Worm (Caenorhabditis elegans): ENCODE results near the gene hsp-43.

Gene hsp-43

DNA sequence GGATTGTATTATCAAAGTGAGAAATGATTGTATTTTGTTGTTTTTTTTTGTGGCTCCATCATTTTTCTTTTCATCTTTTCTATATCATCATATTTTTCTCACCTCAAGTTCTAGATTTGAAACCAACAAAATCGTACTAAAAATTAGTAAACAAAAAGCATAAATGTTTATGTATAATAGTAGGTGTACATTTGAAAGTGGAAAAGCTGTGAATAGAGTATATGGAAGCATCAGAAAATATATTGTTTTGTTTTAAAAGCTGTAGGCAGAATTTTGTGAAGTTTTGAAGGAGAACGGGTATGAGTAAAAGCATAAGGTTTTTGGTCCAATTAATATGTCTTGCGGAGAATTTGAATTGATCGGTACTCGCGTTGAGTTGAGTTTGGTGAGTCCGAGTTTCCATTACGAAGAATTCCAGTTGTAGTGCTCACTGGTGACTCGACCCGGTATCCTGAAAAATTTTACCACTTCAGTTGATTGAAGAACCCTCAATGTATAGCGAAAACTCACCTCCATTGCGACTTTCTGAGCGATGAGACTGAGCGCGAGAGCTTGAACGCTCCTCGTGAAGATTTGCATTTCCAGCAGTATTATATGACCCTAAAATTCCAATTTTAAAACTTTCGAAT is 2.2 kb downstream of the hsp-43 start, which contains the start of gene C14F11.4:
C14F11.4 (minus strand) TSS at position 51 of the 629 bp plus-strand sequence.
- no peak for TF ChIP-seq unc-62 (GFP tag; optimal IDR thresholded peaks at IDR 0.05)

DNA sequence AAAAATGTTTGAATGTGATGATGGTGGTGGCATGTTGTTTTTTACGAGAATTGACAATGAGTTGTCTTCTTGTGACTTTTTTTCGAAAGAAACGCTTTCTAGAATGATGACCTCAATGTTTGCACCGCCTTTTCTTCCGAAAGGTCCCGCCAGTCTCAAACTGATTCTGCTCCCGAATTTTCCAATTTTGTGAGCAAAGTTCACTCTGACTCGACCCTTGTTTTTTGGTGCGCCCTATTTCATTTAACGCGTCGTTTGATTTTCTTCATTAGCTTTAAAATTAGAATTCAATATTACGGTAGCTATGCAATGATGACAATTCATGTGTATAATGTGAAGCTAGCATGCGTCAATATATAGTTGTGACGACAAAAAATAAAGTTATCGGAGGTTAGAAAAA is 4.7 kb downstream of the hsp-43 start, which contains the start of gene lite-1:
lite-1 (minus strand) TSS at position 101 of the 400 bp plus-strand sequence.
- TF ChIP-seq unc-62 (GFP tag; optimal IDR thresholded peaks at IDR 0.05), result no peak

DNA sequence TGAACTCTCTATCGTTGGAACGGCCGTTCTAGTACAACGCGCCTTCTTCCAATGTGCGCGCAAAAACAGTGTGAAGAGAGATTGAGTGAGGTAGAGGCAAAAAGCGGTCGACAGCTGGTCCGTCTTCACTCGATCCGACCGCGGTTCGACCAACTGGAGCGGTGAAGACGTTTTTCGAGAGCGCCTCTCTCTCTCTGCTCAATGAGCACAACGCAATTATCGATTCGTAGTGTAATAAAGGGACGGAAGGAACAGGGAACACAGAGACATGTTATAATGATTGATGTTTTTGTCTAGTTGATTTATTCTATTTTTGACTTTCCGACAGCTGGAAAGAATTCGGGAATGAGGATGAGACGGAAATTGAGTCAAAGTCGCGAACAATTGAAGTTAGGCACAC is 10.5 kb downstream of the hsp-43 start:
- TF ChIP-seq unc-62 (GFP tag; optimal IDR thresholded peaks at IDR 0.05), result no peak

- no peak for TF ChIP-seq unc-62 (GFP tag; optimal IDR thresholded peaks at IDR 0.05)
Observed at ce11 chrX:6221097-6221496, 14.2 kb downstream of the hsp-43 start.

DNA sequence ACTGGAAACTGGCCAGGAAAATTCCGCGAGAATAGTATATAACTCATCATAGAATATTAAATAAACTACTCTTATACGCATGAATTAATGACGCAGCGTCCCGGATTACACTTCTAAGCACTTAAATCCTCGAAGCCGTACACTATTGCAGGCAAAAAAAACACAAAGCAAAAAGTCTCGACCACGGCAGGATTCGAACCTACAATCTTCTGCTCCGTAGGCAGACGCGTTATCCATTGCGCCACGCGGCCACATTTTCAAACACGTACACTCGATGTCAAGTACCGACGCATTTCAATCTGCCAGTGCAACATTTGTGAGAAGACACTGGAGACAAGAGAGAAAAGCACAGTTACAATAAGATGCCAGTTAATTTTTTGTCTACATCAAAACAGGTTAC is 15.5 kb downstream of the hsp-43 start:
- TF ChIP-seq unc-62 (GFP tag; optimal IDR thresholded peaks at IDR 0.05), result no peak

ce11 chrX:6216551-6216950 is 18.8 kb downstream of the hsp-43 start, which contains the start of gene lrch-1:
Gene lrch-1 (minus strand): TSS chrX:6216651.
- no peak for TF ChIP-seq unc-62 (GFP tag; optimal IDR thresholded peaks at IDR 0.05)

- no peak for TF ChIP-seq unc-62 (GFP tag; optimal IDR thresholded peaks at IDR 0.05)
Observed at ce11 chrX:6211322-6211820, 24.0 kb downstream of the hsp-43 start.

DNA sequence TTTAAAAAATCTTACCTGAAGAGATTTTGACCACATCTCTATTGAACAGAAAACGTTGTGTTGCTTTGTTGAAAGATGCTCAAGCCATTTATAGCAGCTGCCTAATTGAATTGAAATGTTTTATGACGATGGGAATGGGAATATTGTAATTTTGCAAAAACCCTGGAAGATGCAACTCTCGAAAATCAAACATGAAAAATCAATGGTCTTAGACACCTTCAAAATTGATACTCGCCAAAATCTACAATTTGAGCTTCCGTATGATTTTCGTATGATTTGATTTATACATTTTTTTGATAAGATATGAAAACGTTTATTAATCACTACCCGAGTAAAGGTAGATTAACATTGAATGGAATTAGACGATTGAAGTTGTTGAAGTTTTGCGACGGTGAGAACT is 26.9 kb downstream of the hsp-43 start, which contains the start of gene C14F11.7:
C14F11.7 (minus strand) TSS at position 101 of the 400 bp plus-strand sequence.
- TF ChIP-seq unc-62 (GFP tag; optimal IDR thresholded peaks at IDR 0.05), result no peak

DNA sequence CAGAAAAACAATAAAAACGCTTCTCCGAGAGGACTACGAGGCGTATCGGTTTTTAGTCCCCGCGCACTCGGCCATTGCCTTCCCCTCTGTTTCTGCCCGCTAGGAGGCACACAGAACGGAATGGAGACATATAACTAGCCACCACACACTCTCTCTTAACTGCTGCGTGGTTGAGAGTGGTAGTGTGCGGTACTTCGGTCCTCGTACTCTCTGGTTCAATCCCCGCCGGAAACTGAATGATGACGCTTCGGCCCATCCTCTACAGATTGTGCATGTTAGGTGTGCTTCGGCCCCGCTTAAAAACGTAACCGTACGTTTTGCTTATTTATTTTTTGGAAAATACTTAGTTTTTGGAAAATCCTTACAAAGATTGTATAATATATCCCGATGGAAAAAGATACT is 27.7 kb downstream of the hsp-43 start, which contains the start of gene T13C5.6:
T13C5.6 (minus strand) TSS at position 1 of the 402 bp plus-strand sequence.
- no peak for TF ChIP-seq unc-62 (GFP tag; optimal IDR thresholded peaks at IDR 0.05)

ce11 chrX:6206305-6206704 is 29.0 kb downstream of the hsp-43 start, which contains the start of gene mtp-18:
Gene mtp-18 (minus strand): TSS chrX:6206405.
- no peak for TF ChIP-seq unc-62 (GFP tag; optimal IDR thresholded peaks at IDR 0.05)

DNA sequence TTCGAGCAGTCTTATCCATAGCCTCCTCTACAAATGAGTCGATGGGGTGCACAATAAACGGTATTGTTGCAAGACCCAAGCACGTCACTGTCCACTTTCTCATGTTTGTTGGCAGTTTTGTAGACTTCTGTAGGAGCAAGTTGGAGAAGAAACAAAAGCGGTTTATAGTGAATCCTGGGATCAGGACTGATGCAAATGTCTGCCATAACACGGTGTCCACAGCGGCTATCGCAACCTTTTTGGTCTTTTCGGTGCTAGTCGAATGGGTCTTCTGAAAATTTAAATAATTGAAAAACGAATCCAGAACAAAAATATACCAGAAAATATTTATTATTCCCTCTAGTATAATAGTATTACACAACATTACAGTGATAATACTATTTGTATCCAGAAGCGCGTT is 30.0 kb downstream of the hsp-43 start:
- no peak for TF ChIP-seq unc-62 (GFP tag; optimal IDR thresholded peaks at IDR 0.05)

- no peak for TF ChIP-seq unc-62 (GFP tag; optimal IDR thresholded peaks at IDR 0.05)
Observed at ce11 chrX:6204696-6205232, 30.6 kb downstream of the hsp-43 start, which contains the start of gene bca-1. Gene bca-1 (minus strand): TSS chrX:6204746.

DNA sequence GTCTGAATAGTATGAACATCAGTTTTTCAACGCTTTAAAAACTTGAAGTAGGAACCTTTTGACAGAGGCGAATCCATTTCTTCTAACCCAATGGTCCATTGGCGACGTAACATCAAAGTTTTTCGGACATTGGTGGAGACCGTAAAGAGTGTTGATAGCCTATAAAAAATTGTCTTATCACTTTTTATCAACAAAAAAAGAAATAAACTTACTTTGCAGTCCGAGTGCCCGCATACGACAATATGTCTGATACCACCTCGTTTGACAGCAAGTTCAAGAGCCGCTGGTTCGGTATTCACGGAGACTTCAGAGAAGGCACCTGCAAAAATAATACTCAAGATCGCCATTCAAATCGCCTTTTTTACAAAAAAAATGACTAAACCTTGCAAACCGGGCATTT is 32.0 kb downstream of the hsp-43 start:
- TF ChIP-seq unc-62 (GFP tag; optimal IDR thresholded peaks at IDR 0.05), result no peak

- no peak for TF ChIP-seq unc-62 (GFP tag; optimal IDR thresholded peaks at IDR 0.05)
Observed at ce11 chrX:6202809-6203208, 32.5 kb downstream of the hsp-43 start.

DNA sequence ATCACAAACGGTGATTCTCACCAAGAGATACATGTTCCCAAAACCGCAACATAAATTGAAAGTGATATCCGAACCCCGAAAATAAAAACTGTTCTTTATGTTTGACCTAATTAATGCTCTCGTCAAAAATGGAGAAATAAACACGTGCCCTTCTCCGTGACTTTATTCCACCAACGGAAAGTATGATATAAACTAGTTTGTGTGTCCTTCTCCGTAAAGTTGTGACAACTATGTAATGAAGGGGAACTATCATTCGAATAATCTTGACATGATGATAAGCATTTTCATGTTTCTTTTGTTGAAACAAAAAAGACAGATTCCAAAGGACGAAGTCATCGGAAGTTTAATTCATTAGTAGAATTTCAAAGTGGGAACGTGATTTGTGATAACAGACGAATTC is 33.8 kb downstream of the hsp-43 start:
- TF ChIP-seq unc-62 (GFP tag; optimal IDR thresholded peaks at IDR 0.05), result no peak

- TF ChIP-seq unc-62 (GFP tag; optimal IDR thresholded peaks at IDR 0.05), result no peak
Observed at ce11 chrX:6196627-6197026, 38.7 kb downstream of the hsp-43 start, which contains the start of gene daf-9. Gene daf-9 (plus strand): TSS chrX:6196927.

- TF ChIP-seq unc-62 (GFP tag; optimal IDR thresholded peaks at IDR 0.05), result no peak
Observed at ce11 chrX:6194191-6194724, 41.1 kb downstream of the hsp-43 start, which contains the start of gene ceh-54. Gene ceh-54 (minus strand): TSS chrX:6194241.

All from whole organism, dauer.